Worm (Caenorhabditis elegans) whole organism, L2 larva: Measurements from ENCODE around the gene C15H7.4.
A peak's percentile ranks its signal among the peaks of the same experiment; 100 is the strongest.

Experiments
- C34F6.9 ChIP-seq: fragments of 150-350 bp; optimal IDR thresholded peaks from 2 replicates; lab custom pipeline; 2014; ENCODE audit warnings: missing biosample characterization, missing genetic modification characterization
- F13H6.1 ChIP-seq: sonication (generic microtip); optimal IDR thresholded peaks from 2 replicates; lab custom pipeline; 2016; ENCODE audit warnings: missing genetic modification characterization, missing compliant biosample characterization
- R02D3.7 ChIP-seq: fragments of 150-350 bp; optimal IDR thresholded peaks from 2 replicates; lab custom pipeline; 2014; ENCODE audit warnings: missing biosample characterization, missing genetic modification characterization
- Y55F3AM.14 ChIP-seq: fragments of 200-800 bp; sonication (Bioruptor generic); optimal IDR thresholded peaks from 2 replicates; lab custom pipeline; 2018; ENCODE audit warnings: mild to moderate bottlenecking, missing genetic modification characterization, missing compliant biosample characterization
- alr-1 ChIP-seq: fragments of 150-350 bp; optimal IDR thresholded peaks from 2 replicates; lab custom pipeline; 2014; ENCODE audit warnings: missing biosample characterization, missing genetic modification characterization
- aly-2 ChIP-seq: fragments of 150-350 bp; optimal IDR thresholded peaks from 2 replicates; lab custom pipeline; 2014; ENCODE audit warnings: missing biosample characterization, missing genetic modification characterization
- ama-1 ChIP-seq: fragments of 150-350 bp; optimal IDR thresholded peaks from 2 replicates; lab custom pipeline; 2018; ENCODE audit warnings: inconsistent platforms
- ceh-16 ChIP-seq: fragments of 150-350 bp; optimal IDR thresholded peaks from 2 replicates; lab custom pipeline; 2014; ENCODE audit warnings: missing biosample characterization, missing genetic modification characterization
- ceh-82 ChIP-seq: fragments of 150-350 bp; optimal IDR thresholded peaks from 2 replicates; lab custom pipeline; 2014; ENCODE audit warnings: missing biosample characterization, missing genetic modification characterization
- crh-2 ChIP-seq: sonication (generic microtip); optimal IDR thresholded peaks from 2 replicates; lab custom pipeline; 2017; ENCODE audit warnings: missing biosample characterization, missing genetic modification characterization
- dmd-4 ChIP-seq: sonication (generic microtip); optimal IDR thresholded peaks from 2 replicates; lab custom pipeline; 2017; ENCODE audit warnings: missing biosample characterization, missing genetic modification characterization
- egl-27 ChIP-seq: sonication (generic microtip); optimal IDR thresholded peaks from 3 replicates; lab custom pipeline; 2017; ENCODE audit warnings: missing biosample characterization, missing genetic modification reagents, missing genetic modification characterization
- elt-1 ChIP-seq: fragments of 150-350 bp; optimal IDR thresholded peaks from 2 replicates; lab custom pipeline; 2014; ENCODE audit warnings: missing biosample characterization, missing genetic modification characterization
- fos-1 ChIP-seq: fragments of 150-350 bp; optimal IDR thresholded peaks from 2 replicates; lab custom pipeline; 2014; ENCODE audit warnings: missing biosample characterization, missing genetic modification characterization
- gmeb-1 ChIP-seq: fragments of 150-350 bp; optimal IDR thresholded peaks from 2 replicates; lab custom pipeline; 2014; ENCODE audit warnings: missing biosample characterization, missing genetic modification characterization
- lin-11 ChIP-seq: fragments of 150-350 bp; sonication (generic microtip); optimal IDR thresholded peaks from 2 replicates; lab custom pipeline; 2014; ENCODE audit warnings: missing biosample characterization, missing genetic modification characterization, inconsistent platforms, mixed read lengths
- lin-13 ChIP-seq: fragments of 150-350 bp; optimal IDR thresholded peaks from 2 replicates; lab custom pipeline; 2014; ENCODE audit warnings: missing biosample characterization, missing genetic modification reagents, missing genetic modification characterization
- lin-39 ChIP-seq: fragments of 150-350 bp; optimal IDR thresholded peaks from 2 replicates; lab custom pipeline; 2014; ENCODE audit warnings: missing biosample characterization, missing genetic modification reagents, missing genetic modification characterization
- lsy-2 ChIP-seq, 2 experiments: fragments of 150-350 bp in 1 of 2; sonication (generic microtip) in 1 of 2; optimal IDR thresholded peaks; 2 replicates each; lab custom pipeline; 2014 to 2017; ENCODE audit warnings: missing biosample characterization in 2 of 2, missing genetic modification characterization in 2 of 2
- mab-5 ChIP-seq: fragments of 150-350 bp; optimal IDR thresholded peaks from 2 replicates; lab custom pipeline; 2014; ENCODE audit warnings: missing biosample characterization, missing genetic modification characterization
- mbf-1 ChIP-seq: sonication (generic microtip); optimal IDR thresholded peaks from 2 replicates; lab custom pipeline; 2017; ENCODE audit warnings: missing biosample characterization, missing genetic modification characterization
- mdl-1 ChIP-seq, 2 experiments: fragments of 150-350 bp in 1 of 2; sonication (generic microtip) in 1 of 2; optimal IDR thresholded peaks; 2 replicates each; lab custom pipeline; 2017; ENCODE audit warnings: missing biosample characterization in 2 of 2, missing genetic modification characterization in 2 of 2
- nhr-10 ChIP-seq: sonication (generic microtip); optimal IDR thresholded peaks from 2 replicates; lab custom pipeline; 2017; ENCODE audit warnings: missing biosample characterization, missing genetic modification characterization
- nhr-11 ChIP-seq: fragments of 150-350 bp; optimal IDR thresholded peaks from 2 replicates; lab custom pipeline; 2014; ENCODE audit warnings: missing biosample characterization, missing genetic modification characterization
- nhr-12 ChIP-seq: fragments of 150-350 bp; optimal IDR thresholded peaks from 2 replicates; lab custom pipeline; 2014; ENCODE audit warnings: missing biosample characterization, missing genetic modification characterization
- nhr-129 ChIP-seq: fragments of 150-350 bp; optimal IDR thresholded peaks from 2 replicates; lab custom pipeline; 2014; ENCODE audit warnings: missing biosample characterization, missing genetic modification characterization
- nhr-237 ChIP-seq: fragments of 150-350 bp; optimal IDR thresholded peaks from 2 replicates; lab custom pipeline; 2014; ENCODE audit warnings: missing biosample characterization, missing genetic modification characterization
- nhr-25 ChIP-seq: fragments of 150-350 bp; sonication (generic microtip); optimal IDR thresholded peaks from 3 replicates; lab custom pipeline; 2014; ENCODE audit warnings: missing biosample characterization, missing genetic modification characterization
- nhr-6 ChIP-seq: fragments of 150-350 bp; optimal IDR thresholded peaks from 2 replicates; lab custom pipeline; 2014; ENCODE audit warnings: missing biosample characterization, missing genetic modification characterization
- nhr-77 ChIP-seq: fragments of 150-350 bp; optimal IDR thresholded peaks from 2 replicates; lab custom pipeline; 2014; ENCODE audit warnings: missing biosample characterization, missing genetic modification characterization
- peb-1 ChIP-seq: fragments of 150-350 bp; optimal IDR thresholded peaks from 2 replicates; lab custom pipeline; 2014; ENCODE audit warnings: missing biosample characterization, missing genetic modification characterization
- sem-4 ChIP-seq: fragments of 150-350 bp; optimal IDR thresholded peaks from 2 replicates; lab custom pipeline; 2014; ENCODE audit warnings: missing biosample characterization, missing genetic modification reagents, missing genetic modification characterization
- skn-1 ChIP-seq: sonication (generic microtip); optimal IDR thresholded peaks from 2 replicates; lab custom pipeline; 2017; ENCODE audit warnings: missing biosample characterization, missing genetic modification characterization
- sma-3 ChIP-seq: sonication (generic microtip); optimal IDR thresholded peaks from 2 replicates; lab custom pipeline; 2016; ENCODE audit warnings: missing genetic modification reagents, missing genetic modification characterization, missing compliant biosample characterization
- sma-9 ChIP-seq, 2 experiments: fragments of 150-350 bp in 1 of 2; sonication (generic microtip) in 1 of 2; optimal IDR thresholded peaks; 2 replicates each; lab custom pipeline; 2014 to 2016; ENCODE audit warnings: missing genetic modification characterization in 2 of 2, mild to moderate bottlenecking in 1 of 2, missing biosample characterization in 1 of 2, missing compliant biosample characterization in 1 of 2, missing genetic modification reagents in 1 of 2, moderate library complexity in 1 of 2
- snpc-4 ChIP-seq: fragments of 150-350 bp; optimal IDR thresholded peaks from 2 replicates; lab custom pipeline; 2014; ENCODE audit warnings: missing biosample characterization, missing genetic modification characterization
- unc-39 ChIP-seq: fragments of 150-350 bp; optimal IDR thresholded peaks from 2 replicates; lab custom pipeline; 2014; ENCODE audit warnings: missing biosample characterization, missing genetic modification characterization
- unc-55 ChIP-seq: fragments of 150-350 bp; sonication (generic microtip); optimal IDR thresholded peaks from 3 replicates; lab custom pipeline; 2014; ENCODE audit warnings: missing biosample characterization, missing genetic modification reagents, missing genetic modification characterization
- unc-62 ChIP-seq: fragments of 150-350 bp; optimal IDR thresholded peaks from 2 replicates; lab custom pipeline; 2014; ENCODE audit warnings: missing biosample characterization, missing genetic modification reagents, missing genetic modification characterization
- zag-1 ChIP-seq: fragments of 150-350 bp; optimal IDR thresholded peaks from 2 replicates; lab custom pipeline; 2014; ENCODE audit warnings: missing biosample characterization, missing genetic modification characterization
- ztf-1 ChIP-seq: fragments of 200-800 bp; sonication (Bioruptor generic); conservative IDR thresholded peaks from 2 replicates; pipeline ENCODE4 v1.3.6; 2022; ENCODE audit warnings: missing genetic modification characterization, missing compliant biosample characterization
- ztf-11 ChIP-seq: sonication (generic microtip); optimal IDR thresholded peaks from 2 replicates; lab custom pipeline; 2017; ENCODE audit warnings: missing biosample characterization, missing genetic modification characterization
- ztf-4 ChIP-seq: fragments of 150-350 bp; optimal IDR thresholded peaks from 2 replicates; lab custom pipeline; 2014; ENCODE audit warnings: missing biosample characterization, missing genetic modification characterization

The C15H7.4 gene

DNA sequence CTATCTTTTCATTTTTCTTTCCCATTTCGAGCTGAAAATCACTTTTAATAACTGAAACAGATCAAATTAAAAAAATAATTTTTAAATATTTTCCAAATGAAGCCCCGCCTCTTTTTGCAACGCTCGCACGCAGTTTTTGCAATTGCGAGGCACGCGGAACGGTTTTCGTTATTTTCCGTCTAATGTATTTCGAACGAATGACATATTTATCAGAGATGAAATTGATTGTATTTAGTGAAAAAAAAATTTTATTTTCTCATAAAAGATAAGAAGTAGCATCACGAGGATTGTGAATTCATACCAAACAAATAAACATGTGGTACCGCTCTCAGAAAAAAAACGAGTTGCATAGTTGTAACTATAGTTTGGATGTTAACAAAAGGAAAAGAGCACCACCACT is 25.8 kb downstream of the C15H7.4 start, which contains the start of gene rpac-19 (continued):
- TF ChIP-seq egl-27 (tag; lab: Kevin White, UChicago) (peak; percentile 6), mab-5 (no peak), ama-1 (lab: Kevin White, UChicago) (peak; percentile 64), unc-62 (GFP tag; lab: Kevin White, UChicago) (no peak), sem-4 (tag; lab: Kevin White, UChicago) (peak; percentile 77), lin-11 (tag; lab: Kevin White, UChicago) (no peak), lin-13 (GFP tag; lab: Kevin White, UChicago) (peak; percentile 72), mdl-1 (tag; optimal IDR thresholded peaks at IDR 0.05; lab: Kevin White, UChicago) (no peak), unc-39 (tag; lab: Kevin White, UChicago) (no peak), unc-55 (GFP tag; lab: Kevin White, UChicago) (peak; percentile 57), snpc-4 (tag; lab: Kevin White, UChicago) (no peak), crh-2 (tag; lab: Kevin White, UChicago) (peak; percentile 75), dmd-4 (tag; lab: Kevin White, UChicago) (no peak)

DNA sequence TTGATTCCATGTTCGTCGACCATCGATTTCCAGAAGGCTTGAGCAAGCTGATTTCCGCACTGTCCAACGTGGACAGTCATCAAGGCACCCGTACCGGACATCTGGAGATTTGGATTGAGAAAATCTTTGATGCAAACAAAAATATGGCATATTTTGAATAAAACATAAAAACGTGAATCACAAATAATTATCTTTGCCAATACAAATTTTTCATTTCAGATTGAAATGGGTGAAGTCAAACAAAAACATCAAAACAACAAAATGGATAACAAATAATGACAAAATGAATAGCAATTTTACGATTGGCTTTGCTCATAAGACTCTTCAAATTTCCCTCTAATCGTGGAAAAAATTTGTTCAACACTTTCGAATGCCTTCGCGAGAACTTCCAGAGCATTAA is 26.6 kb downstream of the C15H7.4 start, which contains the start of gene tbg-1:
Gene tbg-1, minus strand, starts transcription at position 101 of the 400 bp plus-strand sequence.
- TF ChIP-seq R02D3.7 (tag; lab: Kevin White, UChicago) (no peak), mbf-1 (tag; lab: Kevin White, UChicago) (no peak), F13H6.1 (tag; lab: Kevin White, UChicago) (no peak)

DNA sequence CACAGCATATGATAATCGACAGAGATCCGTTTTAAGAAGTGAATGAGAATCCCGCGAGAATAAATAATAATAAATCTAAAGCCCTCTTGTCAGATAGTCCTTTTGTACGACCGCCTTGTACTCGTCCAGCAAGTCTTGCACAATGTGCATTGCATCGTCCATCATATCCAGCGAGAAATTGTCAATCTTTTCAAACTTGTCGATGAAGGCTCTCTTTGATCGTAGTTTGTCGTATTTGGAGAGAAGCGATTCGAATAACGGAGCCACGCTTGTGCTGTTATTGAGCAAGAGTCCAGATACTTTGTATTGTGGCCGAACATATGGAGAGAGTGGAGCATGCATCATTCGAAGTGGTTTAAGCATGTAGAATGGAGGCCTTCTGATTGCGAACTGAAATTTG is 29.1 kb downstream of the C15H7.4 start:
- peak; percentile 4 for TF ChIP-seq nhr-129 (tag; lab: Kevin White, UChicago)
- TF ChIP-seq snpc-4 (tag; lab: Kevin White, UChicago) = no peak
- TF ChIP-seq ztf-4 (tag; lab: Kevin White, UChicago) = peak; percentile 3

DNA sequence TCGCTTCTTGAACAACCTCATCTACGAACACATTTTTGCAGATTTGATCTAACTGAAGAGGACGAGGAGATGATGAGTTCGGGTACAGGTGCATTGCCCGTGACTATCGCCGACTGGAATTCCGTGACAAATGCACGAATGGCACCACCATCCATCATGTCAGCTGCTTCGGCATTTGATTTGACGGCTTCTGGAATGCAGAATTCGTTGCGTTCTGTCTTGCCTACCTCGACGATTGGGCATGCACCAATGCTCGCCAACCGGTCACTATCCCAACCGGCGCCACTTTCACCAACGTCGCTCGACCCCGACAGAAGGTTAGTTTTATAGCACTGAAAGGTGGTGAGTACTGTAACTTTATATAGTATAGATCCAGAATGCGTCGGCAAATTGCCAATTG is 32.2 kb downstream of the C15H7.4 start:
- TF ChIP-seq sma-3 (GFP tag; lab: Kevin White, UChicago) = no peak
- TF ChIP-seq ceh-82 (tag; lab: Kevin White, UChicago) = no peak
- no peak for TF ChIP-seq nhr-6 (tag; lab: Kevin White, UChicago)
- TF ChIP-seq aly-2 (tag; lab: Kevin White, UChicago) = no peak

DNA sequence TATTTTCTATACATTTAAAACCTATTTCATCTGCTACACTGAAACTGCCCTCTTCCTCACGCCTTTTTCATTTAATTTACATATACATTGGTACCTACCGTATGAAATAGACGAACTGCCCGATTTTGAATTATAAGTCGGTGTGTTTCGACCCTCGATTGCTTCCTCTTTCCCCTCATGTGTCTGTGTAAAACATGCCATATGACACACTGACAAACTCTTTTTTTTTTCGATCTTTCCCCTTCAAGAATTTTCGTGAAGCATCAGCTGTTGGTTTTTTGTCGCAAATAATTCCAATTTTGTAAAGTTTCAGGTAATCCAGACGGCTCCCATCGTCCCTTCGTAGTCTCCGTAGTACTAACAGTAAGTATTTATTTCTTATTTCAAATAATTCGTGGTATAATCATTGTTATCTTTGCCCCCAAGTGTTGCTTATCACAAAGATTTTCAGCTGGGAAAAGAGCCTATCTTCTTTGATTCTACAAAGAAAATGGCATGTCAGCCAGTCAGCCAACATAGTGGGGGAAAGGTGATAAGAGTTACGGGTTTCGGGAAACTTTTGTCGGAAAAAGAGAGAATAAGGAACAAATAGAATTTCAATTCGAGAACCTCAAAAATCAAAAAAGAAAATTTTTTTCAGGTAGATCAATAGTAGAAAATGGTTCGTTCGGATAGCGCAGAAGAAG is 33.7 kb downstream of the C15H7.4 start:
- no peak for TF ChIP-seq lsy-2 (tag; optimal IDR thresholded peaks at IDR 0.05; lab: Kevin White, UChicago)
- TF ChIP-seq fos-1 (tag; lab: Kevin White, UChicago) = peak; percentile 87
- TF ChIP-seq sma-9 (GFP tag; optimal IDR thresholded peaks at IDR 0.05; lab: Kevin White, UChicago) = peak; percentile 29
- no peak for TF ChIP-seq sma-9 (tag; optimal IDR thresholded peaks at IDR 0.05; lab: Kevin White, UChicago)
- no peak for TF ChIP-seq dmd-4 (tag; lab: Kevin White, UChicago)
- no peak for TF ChIP-seq nhr-12 (tag; lab: Kevin White, UChicago)
- TF ChIP-seq nhr-129 (tag; lab: Kevin White, UChicago) = peak; percentile 25
- no peak for TF ChIP-seq R02D3.7 (tag; lab: Kevin White, UChicago)
- no peak for TF ChIP-seq mab-5
- no peak for TF ChIP-seq ceh-82 (tag; lab: Kevin White, UChicago)
- no peak for TF ChIP-seq C34F6.9
- peak; percentile 25 for TF ChIP-seq F13H6.1 (tag; lab: Kevin White, UChicago)
- no peak for TF ChIP-seq mdl-1 (tag; optimal IDR thresholded peaks at IDR 0.05; lab: Kevin White, UChicago)
- no peak for TF ChIP-seq unc-55 (GFP tag; lab: Kevin White, UChicago)
- TF ChIP-seq lin-39 (tag; lab: Kevin White, UChicago) = no peak
- TF ChIP-seq ztf-1 (GFP tag; lab: Robert Waterston, UW) = no peak
- TF ChIP-seq elt-1 (tag; lab: Kevin White, UChicago) = no peak
- no peak for TF ChIP-seq snpc-4 (tag; lab: Kevin White, UChicago)
- TF ChIP-seq zag-1 (tag; lab: Kevin White, UChicago) = no peak
- TF ChIP-seq nhr-237 = no peak
- TF ChIP-seq skn-1 = no peak
- TF ChIP-seq nhr-11 = no peak
- no peak for TF ChIP-seq lin-11 (tag; lab: Kevin White, UChicago)
- no peak for TF ChIP-seq nhr-25 (tag; lab: Kevin White, UChicago)
- no peak for TF ChIP-seq ztf-11 (tag; lab: Kevin White, UChicago)
- no peak for TF ChIP-seq gmeb-1 (tag; lab: Kevin White, UChicago)
- TF ChIP-seq nhr-10 (tag; lab: Kevin White, UChicago) = no peak
- no peak for TF ChIP-seq egl-27 (tag; lab: Kevin White, UChicago)
- TF ChIP-seq Y55F3AM.14 = no peak
- TF ChIP-seq crh-2 (tag; lab: Kevin White, UChicago) = peak; percentile 27
- no peak for TF ChIP-seq aly-2 (tag; lab: Kevin White, UChicago)
- no peak for TF ChIP-seq ztf-4 (tag; lab: Kevin White, UChicago)
- no peak for TF ChIP-seq alr-1 (tag; lab: Kevin White, UChicago)
- no peak for TF ChIP-seq nhr-77 (tag; lab: Kevin White, UChicago)
- TF ChIP-seq ceh-16 (tag; lab: Kevin White, UChicago) = no peak
- no peak for TF ChIP-seq ama-1 (lab: Kevin White, UChicago)
- TF ChIP-seq peb-1 (tag; lab: Kevin White, UChicago) = no peak
